Fruit fly (Drosophila melanogaster): ENCODE measurements around the gene ppk27.
A peak's percentile ranks its signal among the peaks of the same experiment; 100 is the strongest.

ppk27 gene

DNA sequence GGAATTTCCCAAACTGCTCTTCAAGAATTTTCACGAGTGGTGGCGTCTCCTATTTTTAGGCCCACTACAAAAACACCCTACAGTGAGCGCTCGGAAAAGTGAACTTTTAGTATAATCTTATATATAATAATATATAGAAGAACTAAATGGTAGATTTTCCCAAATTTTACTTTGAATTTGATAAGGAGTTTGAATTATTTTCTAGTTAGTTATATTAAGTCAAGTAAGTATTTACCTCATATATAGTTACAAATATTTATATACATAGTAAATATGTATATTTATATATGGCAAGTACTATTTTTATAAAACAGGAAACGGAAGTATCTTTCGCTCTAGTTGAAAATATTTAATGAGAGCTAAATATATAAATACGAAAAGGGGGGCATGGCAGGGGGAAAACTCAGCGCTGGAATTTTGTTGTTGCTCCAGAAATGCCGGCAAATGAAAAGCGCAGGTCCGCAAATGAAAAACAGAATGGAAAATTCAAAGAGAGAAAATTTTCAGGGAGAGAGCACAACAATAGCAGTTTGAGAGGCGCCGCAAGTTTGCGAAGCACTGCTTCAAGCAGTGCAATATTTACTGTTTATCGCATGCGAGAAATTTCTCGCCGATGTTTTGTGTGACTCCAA is 33.9 kb upstream of the ppk27 start (continued):
- no peak for TF ChIP-seq E2f1 (GFP tag; IDR thresholded peaks at IDR 0.05)
- no peak for TF ChIP-seq CG4282 (GFP tag; optimal IDR thresholded peaks at IDR 0.05)
- TF ChIP-seq CG5953 (GFP tag; IDR thresholded peaks at IDR 0.05), result no peak
- TF ChIP-seq CG11093 (GFP tag; IDR thresholded peaks at IDR 0.05), result no peak
- TF ChIP-seq CG42726 (GFP tag; IDR thresholded peaks at IDR 0.05; ENCODE audit: partially characterized antibody), result peak; percentile 81
- no peak for TF ChIP-seq gcm2 (GFP tag; optimal IDR thresholded peaks at IDR 0.05)
- peak; percentile 69 for TF ChIP-seq ci (GFP tag; IDR thresholded peaks at IDR 0.05)
- no peak for TF ChIP-seq Lhr (GFP tag; optimal IDR thresholded peaks at IDR 0.05)
- no peak for TF ChIP-seq CoRest (tag; optimal IDR thresholded peaks at IDR 0.05)
- no peak for TF ChIP-seq da (GFP tag; optimal IDR thresholded peaks at IDR 0.05)
- TF ChIP-seq CG9727 (GFP tag; optimal IDR thresholded peaks at IDR 0.05), result peak; percentile 22
- no peak for TF ChIP-seq jumu (GFP tag; optimal IDR thresholded peaks at IDR 0.05)
- TF ChIP-seq CG1603 (tag; optimal IDR thresholded peaks at IDR 0.05), result peak; percentile 31
- no peak for TF ChIP-seq br (optimal IDR thresholded peaks at IDR 0.05)
- no peak for TF ChIP-seq CG4730 (GFP tag; IDR thresholded peaks at IDR 0.05)
- TF ChIP-seq toy (GFP tag; IDR thresholded peaks at IDR 0.05), result no peak
- TF ChIP-seq dmrt11E (tag; optimal IDR thresholded peaks at IDR 0.05), result peak; percentile 32
- TF ChIP-seq CG11085 (GFP tag; IDR thresholded peaks at IDR 0.05), result no peak
- no peak for TF ChIP-seq CG9797 (GFP tag; optimal IDR thresholded peaks at IDR 0.05)
- TF ChIP-seq CG2199 (GFP tag; IDR thresholded peaks at IDR 0.05), result peak; percentile 94
- no peak for TF ChIP-seq vfl (GFP tag; optimal IDR thresholded peaks at IDR 0.05)
- no peak for TF ChIP-seq NC2α (GFP tag; optimal IDR thresholded peaks at IDR 0.05)
- TF ChIP-seq ase (GFP tag; IDR thresholded peaks at IDR 0.05), result no peak
- TF ChIP-seq dpn (GFP tag; optimal IDR thresholded peaks at IDR 0.05), result peak in 1 of 2 experiments; percentile 13
- TF ChIP-seq CG2889 (GFP tag; IDR thresholded peaks at IDR 0.05), result no peak
- no peak for TF ChIP-seq CG14014 (GFP tag; IDR thresholded peaks at IDR 0.05)
- TF ChIP-seq dm (GFP tag; optimal IDR thresholded peaks at IDR 0.05), result no peak
- no peak for TF ChIP-seq HLH54F (GFP tag; optimal IDR thresholded peaks at IDR 0.05)
- no peak for TF ChIP-seq trh (GFP tag; optimal IDR thresholded peaks at IDR 0.05)
- TF ChIP-seq CkIIα-i1 (GFP tag; IDR thresholded peaks at IDR 0.05), result no peak
- peak; percentile 5 for TF ChIP-seq CG12219 (GFP tag; optimal IDR thresholded peaks at IDR 0.05)
- TF ChIP-seq fd3F (GFP tag; optimal IDR thresholded peaks at IDR 0.05), result no peak
- peak; percentile 65; the same call in 1 of the 3 replicates for TF ChIP-seq so (GFP tag; IDR thresholded peaks at IDR 0.05)
- TF ChIP-seq mam (GFP tag; optimal IDR thresholded peaks at IDR 0.05), result no peak
- TF ChIP-seq BEAF-32 (GFP tag; optimal IDR thresholded peaks at IDR 0.05), result no peak
- TF ChIP-seq CG14667 (GFP tag; IDR thresholded peaks at IDR 0.05), result no peak
- TF ChIP-seq Dll (GFP tag; IDR thresholded peaks at IDR 0.05; ENCODE audit: partially characterized antibody), result 0 out of 4 replicates have a peak, but pooled peaks have one; percentile 56
- no peak for TF ChIP-seq Xbp1 (GFP tag; optimal IDR thresholded peaks at IDR 0.05)
- no peak for TF ChIP-seq CG33557 (GFP tag; optimal IDR thresholded peaks at IDR 0.05)
- TF ChIP-seq stc (GFP tag; IDR thresholded peaks at IDR 0.05), result 0 out of 2 replicates have a peak, but pooled peaks have one; percentile 33
- no peak for TF ChIP-seq Dad (GFP tag; optimal IDR thresholded peaks at IDR 0.05)
- no peak for TF ChIP-seq fu2 (GFP tag; optimal IDR thresholded peaks at IDR 0.05)
- peak; percentile 86; the same call in 2 of the 4 replicates for TF ChIP-seq chinmo (GFP tag; IDR thresholded peaks at IDR 0.05; ENCODE audit: partially characterized antibody)
- TF ChIP-seq CG11247 (GFP tag; IDR thresholded peaks at IDR 0.05), result peak; percentile 7; the same call in 1 of the 2 replicates
- TF ChIP-seq CG13287 (GFP tag; IDR thresholded peaks at IDR 0.05; ENCODE audit: partially characterized antibody), result peak; percentile 54; the same call in 1 of the 2 replicates
- no peak for TF ChIP-seq wek (GFP tag; optimal IDR thresholded peaks at IDR 0.05)
- TF ChIP-seq GATAe (GFP tag; conservative IDR thresholded peaks at IDR 0.05), result no peak
- TF ChIP-seq Fer1 (GFP tag; optimal IDR thresholded peaks at IDR 0.05), result peak; percentile 8
- no peak for TF ChIP-seq CG8089 (GFP tag; optimal IDR thresholded peaks at IDR 0.05)
- TF ChIP-seq CG15696 (tag; optimal IDR thresholded peaks at IDR 0.05), result no peak
- peak; percentile 49 for TF ChIP-seq CG12769 (tag; optimal IDR thresholded peaks at IDR 0.05)
